Fruit fly (Drosophila melanogaster) whole organism, embryonic: ENCODE measurements around the gene Slimp.

ENCODE experiments used
- Blimp-1 ChIP-seq: fragments of 200-800 bp; sonication (Bioruptor generic); optimal IDR thresholded peaks from 3 replicates; lab custom pipeline; 2018; ENCODE audit warnings: missing biosample characterization, missing genetic modification characterization, mild to moderate bottlenecking, moderate library complexity, missing genetic modification reagents
- CG1024 ChIP-seq: fragments of 200-800 bp; sonication (Bioruptor generic); IDR thresholded peaks from 2 replicates; pipeline ENCODE4 v1.3.6; 2022; ENCODE audit warnings: missing biosample characterization, missing genetic modification characterization
- CG11504 ChIP-seq: fragments of 200-800 bp; sonication (Bioruptor generic); optimal IDR thresholded peaks from 3 replicates; lab custom pipeline; 2019; ENCODE audit warnings: missing biosample characterization, mild to moderate bottlenecking, missing genetic modification characterization, moderate library complexity
- CG13424 ChIP-seq: fragments of 200-800 bp; sonication (Bioruptor generic); optimal IDR thresholded peaks from 2 replicates; lab custom pipeline; 2019; ENCODE audit warnings: missing biosample characterization, mild to moderate bottlenecking, missing genetic modification characterization, moderate library complexity
- CG14710 ChIP-seq: fragments of 200-800 bp; sonication (Bioruptor generic); optimal IDR thresholded peaks from 3 replicates; lab custom pipeline; 2019; ENCODE audit warnings: missing biosample characterization, mild to moderate bottlenecking, missing genetic modification characterization, moderate library complexity
- CG15479 ChIP-seq: fragments of 200-800 bp; sonication (Bioruptor generic); optimal IDR thresholded peaks from 3 replicates; lab custom pipeline; 2019; ENCODE audit warnings: missing biosample characterization, mild to moderate bottlenecking, missing genetic modification characterization, moderate library complexity
- CG1602 ChIP-seq: fragments of 200-800 bp; sonication (Bioruptor generic); optimal IDR thresholded peaks from 3 replicates; lab custom pipeline; 2016; ENCODE audit warnings: missing biosample characterization, missing genetic modification characterization
- CG1603 ChIP-seq: fragments of 200-800 bp; sonication (Bioruptor generic); optimal IDR thresholded peaks from 2 replicates; lab custom pipeline; 2019; ENCODE audit warnings: missing biosample characterization, mild to moderate bottlenecking, missing genetic modification characterization, moderate library complexity
- CG16779 ChIP-seq: fragments of 200-800 bp; sonication (Bioruptor generic); IDR thresholded peaks from 2 replicates; pipeline ENCODE4 v1.3.6; 2022; ENCODE audit warnings: missing biosample characterization, missing genetic modification characterization
- CG17385 ChIP-seq: fragments of 200-800 bp; sonication (Bioruptor generic); optimal IDR thresholded peaks from 3 replicates; lab custom pipeline; 2018; ENCODE audit warnings: missing biosample characterization, mild to moderate bottlenecking, missing genetic modification characterization
- CG18011 ChIP-seq: fragments of 200-800 bp; sonication (Bioruptor generic); optimal IDR thresholded peaks from 2 replicates; lab custom pipeline; 2017; ENCODE audit warnings: missing biosample characterization, missing genetic modification characterization, mild to moderate bottlenecking, moderate library complexity, missing genotype
- CG3065 ChIP-seq: fragments of 200-800 bp; sonication (Bioruptor generic); optimal IDR thresholded peaks from 2 replicates; lab custom pipeline; 2016; ENCODE audit warnings: missing biosample characterization, missing genetic modification characterization
- CG4617 ChIP-seq: fragments of 200-800 bp; sonication (Bioruptor generic); optimal IDR thresholded peaks from 3 replicates; lab custom pipeline; 2016; ENCODE audit warnings: missing biosample characterization, missing genetic modification characterization, borderline replicate concordance
- CG5180 ChIP-seq: fragments of 200-800 bp; sonication (Bioruptor generic); optimal IDR thresholded peaks from 3 replicates; lab custom pipeline; 2017; ENCODE audit warnings: missing biosample characterization, missing genetic modification characterization, mild to moderate bottlenecking, moderate library complexity, missing genetic modification reagents
- CG6254 ChIP-seq: fragments of 200-800 bp; sonication (Bioruptor generic); optimal IDR thresholded peaks from 3 replicates; lab custom pipeline; 2017; ENCODE audit warnings: mild to moderate bottlenecking, missing biosample characterization, missing genetic modification reagents, missing genetic modification characterization
- CG6654 ChIP-seq: fragments of 200-800 bp; sonication (Bioruptor generic); optimal IDR thresholded peaks from 2 replicates; lab custom pipeline; 2017; ENCODE audit warnings: missing biosample characterization, mild to moderate bottlenecking, missing genetic modification characterization
- CG6683 ChIP-seq: fragments of 200-800 bp; sonication (Bioruptor generic); optimal IDR thresholded peaks from 2 replicates; lab custom pipeline; 2017; ENCODE audit warnings: missing biosample characterization, mild to moderate bottlenecking, missing genetic modification characterization, missing genetic modification reagents
- CG6765 ChIP-seq: fragments of 200-800 bp; sonication (Bioruptor generic); optimal IDR thresholded peaks from 3 replicates; lab custom pipeline; 2017; ENCODE audit warnings: missing biosample characterization, mild to moderate bottlenecking, missing genetic modification characterization
- CG7786 ChIP-seq: fragments of 200-800 bp; sonication (Bioruptor generic); optimal IDR thresholded peaks from 2 replicates; lab custom pipeline; 2016; ENCODE audit warnings: missing biosample characterization, missing genetic modification characterization
- CG7928 ChIP-seq: fragments of 200-800 bp; sonication (Bioruptor generic); optimal IDR thresholded peaks from 2 replicates; lab custom pipeline; 2017; ENCODE audit warnings: missing biosample characterization, mild to moderate bottlenecking, missing genetic modification characterization
- CG8290 ChIP-seq, 3 experiments: fragments of 200-800 bp; sonication (Bioruptor generic); optimal IDR thresholded peaks; 2 replicates each; lab custom pipeline; 2016 to 2019; ENCODE audit warnings: missing biosample characterization in 3 of 3, missing genetic modification characterization in 3 of 3, mild to moderate bottlenecking in 2 of 3, moderate library complexity in 1 of 3
- CG9437 ChIP-seq: fragments of 200-800 bp; sonication (Bioruptor generic); optimal IDR thresholded peaks from 2 replicates; lab custom pipeline; 2018; ENCODE audit warnings: missing biosample characterization, mild to moderate bottlenecking, missing genetic modification characterization
- CG9797 ChIP-seq: fragments of 200-800 bp; sonication (Bioruptor generic); optimal IDR thresholded peaks from 3 replicates; lab custom pipeline; 2018; ENCODE audit warnings: missing biosample characterization, mild to moderate bottlenecking, missing genetic modification characterization
- CHES-1-like ChIP-seq: fragments of 200-800 bp; sonication (Bioruptor generic); optimal IDR thresholded peaks from 2 replicates; lab custom pipeline; 2016; ENCODE audit warnings: missing biosample characterization, missing genetic modification characterization
- CoRest ChIP-seq: fragments of 200-800 bp; sonication (Bioruptor generic); optimal IDR thresholded peaks from 3 replicates; lab custom pipeline; 2018; ENCODE audit warnings: missing biosample characterization, mild to moderate bottlenecking, missing genetic modification characterization, moderate library complexity
- D19A ChIP-seq: fragments of 200-800 bp; optimal IDR thresholded peaks from 3 replicates; lab custom pipeline; 2019; ENCODE audit warnings: missing biosample characterization, mild to moderate bottlenecking, missing genetic modification characterization, moderate library complexity
- H2.0 ChIP-seq: fragments of 200-800 bp; sonication (Bioruptor generic); IDR thresholded peaks from 2 replicates; pipeline ENCODE4 v1.3.6; 2022; ENCODE audit warnings: missing biosample characterization, missing genetic modification characterization
- HLH54F ChIP-seq: fragments of 200-800 bp; sonication (Bioruptor generic); optimal IDR thresholded peaks from 3 replicates; lab custom pipeline; 2016; ENCODE audit warnings: missing biosample characterization, missing genetic modification characterization
- Hr51 ChIP-seq, 2 experiments: fragments of 200-800 bp; sonication (Bioruptor generic); optimal IDR thresholded peaks; 2 replicates in 1 of 2; 3 replicates in 1 of 2; lab custom pipeline; 2016 to 2018; ENCODE audit warnings: missing biosample characterization in 2 of 2, missing genetic modification characterization in 2 of 2, mild to moderate bottlenecking in 1 of 2, moderate library complexity in 1 of 2
- Med ChIP-seq: fragments of 200-800 bp; sonication (Bioruptor generic); peaks from one replicate; lab custom pipeline; 2016; ENCODE audit warnings: missing biosample characterization, missing genetic modification characterization, mild to moderate bottlenecking, inconsistent platforms, moderate library complexity
- Six4 ChIP-seq: fragments of 200-800 bp; sonication (Bioruptor generic); optimal IDR thresholded peaks from 2 replicates; lab custom pipeline; 2016; ENCODE audit warnings: missing biosample characterization, missing genetic modification characterization
- Sox100B ChIP-seq: fragments of 200-800 bp; sonication (Bioruptor generic); optimal IDR thresholded peaks from 3 replicates; lab custom pipeline; 2018; ENCODE audit warnings: missing biosample characterization, mild to moderate bottlenecking, missing genetic modification characterization
- Sry-β ChIP-seq: fragments of 200-800 bp; sonication (Bioruptor generic); optimal IDR thresholded peaks from 2 replicates; lab custom pipeline; 2018; ENCODE audit warnings: missing biosample characterization, mild to moderate bottlenecking, missing genetic modification characterization, moderate library complexity
- Usf ChIP-seq: fragments of 200-800 bp; sonication (Bioruptor generic); optimal IDR thresholded peaks from 2 replicates; lab custom pipeline; 2017; ENCODE audit warnings: missing genotype, missing biosample characterization, missing genetic modification characterization
- cg ChIP-seq: fragments of 200-800 bp; sonication (Bioruptor generic); optimal IDR thresholded peaks from 3 replicates; lab custom pipeline; 2019; ENCODE audit warnings: missing biosample characterization, mild to moderate bottlenecking, missing genetic modification characterization, moderate library complexity
- chinmo ChIP-seq: fragments of 200-800 bp; sonication (Bioruptor generic); IDR thresholded peaks from 4 replicates; pipeline ENCODE4 v1.3.6; 2022; ENCODE audit warnings: missing biosample characterization, missing genetic modification characterization; ENCODE audit not compliant: partially characterized antibody
- disco-r ChIP-seq: fragments of 200-800 bp; sonication (Bioruptor generic); optimal IDR thresholded peaks from 2 replicates; lab custom pipeline; 2016; ENCODE audit warnings: missing biosample characterization, missing genetic modification characterization
- dmrt11E ChIP-seq: fragments of 200-800 bp; sonication (Bioruptor generic); optimal IDR thresholded peaks from 3 replicates; lab custom pipeline; 2018; ENCODE audit warnings: missing biosample characterization, mild to moderate bottlenecking, missing genetic modification characterization, moderate library complexity
- ewg ChIP-seq: fragments of 200-800 bp; sonication (Bioruptor generic); optimal IDR thresholded peaks from 3 replicates; lab custom pipeline; 2017; ENCODE audit warnings: mild to moderate bottlenecking, missing biosample characterization, missing genetic modification reagents, missing genetic modification characterization
- eyg ChIP-seq: fragments of 200-800 bp; sonication (Bioruptor generic); optimal IDR thresholded peaks from 3 replicates; lab custom pipeline; 2016; ENCODE audit warnings: missing biosample characterization, missing genetic modification characterization
- ind ChIP-seq: fragments of 200-800 bp; sonication (Bioruptor generic); optimal IDR thresholded peaks from 3 replicates; lab custom pipeline; 2016; ENCODE audit warnings: missing biosample characterization, missing genetic modification characterization
- insv ChIP-seq, 2 experiments: fragments of 200-800 bp; sonication (Bioruptor generic); optimal IDR thresholded peaks; 3 replicates each; lab custom pipeline; 2016 to 2018; ENCODE audit warnings: missing biosample characterization in 2 of 2, missing genetic modification characterization in 2 of 2
- ken ChIP-seq: fragments of 200-800 bp; sonication (Bioruptor generic); IDR thresholded peaks from 3 replicates; pipeline ENCODE4 v1.3.6; 2022; ENCODE audit warnings: missing biosample characterization, missing genetic modification characterization
- lbe ChIP-seq: fragments of 200-800 bp; sonication (Bioruptor generic); optimal IDR thresholded peaks from 2 replicates; lab custom pipeline; 2016; ENCODE audit warnings: missing biosample characterization, mild to moderate bottlenecking, missing genetic modification characterization
- prd ChIP-seq, 3 experiments: fragments of >200 bp in 2 of 3; fragments of 200-800 bp in 1 of 3; sonication (Bioruptor generic) in 1 of 3; optimal IDR thresholded peaks in 2 of 3; IDR thresholded peaks in 1 of 3; 2 replicates in 2 of 3; 3 replicates in 1 of 3; pipeline versions ENCODE4 v1.3.6 to Lab custom; 2017 to 2022; ENCODE audit warnings: missing biosample characterization in 1 of 3, missing genetic modification characterization in 1 of 3
- tap ChIP-seq: fragments of 200-800 bp; optimal IDR thresholded peaks from 3 replicates; lab custom pipeline; 2019; ENCODE audit warnings: missing biosample characterization, mild to moderate bottlenecking, missing genetic modification characterization, moderate library complexity
- twi ChIP-seq: fragments of 200-800 bp; optimal IDR thresholded peaks from 2 replicates; lab custom pipeline; 2019; ENCODE audit warnings: missing biosample characterization, mild to moderate bottlenecking, missing genetic modification characterization, moderate library complexity
- vvl ChIP-seq: fragments of 200-800 bp; sonication (Bioruptor generic); IDR thresholded peaks from 2 replicates; pipeline ENCODE4 v1.3.6; 2022; ENCODE audit warnings: missing biosample characterization, missing genetic modification characterization

Slimp gene

DNA sequence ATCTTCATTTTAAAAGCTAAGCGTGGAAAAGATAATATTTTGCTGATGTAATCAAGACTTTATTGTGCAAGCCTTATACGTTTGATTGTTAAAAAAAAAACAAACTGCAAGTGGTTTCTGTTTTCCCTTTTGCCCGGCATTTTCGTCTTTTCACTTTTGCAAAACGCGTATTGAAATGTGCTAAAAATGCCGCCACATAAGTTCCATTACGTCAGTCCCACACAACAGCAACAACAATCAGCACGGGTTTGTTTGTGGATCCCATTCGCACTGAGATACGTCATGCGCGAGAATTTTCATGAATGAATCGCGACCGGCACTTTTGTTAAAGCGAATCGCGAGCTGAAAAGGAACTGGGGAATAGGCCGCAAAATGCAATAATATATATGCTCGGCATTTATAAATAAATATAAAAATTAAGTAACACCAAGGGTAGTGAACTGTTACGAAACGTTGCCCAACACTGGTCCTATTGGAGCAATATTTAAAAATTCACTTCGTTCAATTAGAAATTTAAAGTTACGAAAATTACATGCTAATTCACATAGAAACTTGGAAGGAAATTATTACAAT, 42.6 kb downstream of the Slimp start (continued):
- TF ChIP-seq CG9437 (GFP tag; lab: Kevin White, UChicago), result peak; percentile 96
- no peak for TF ChIP-seq CG15479 (GFP tag; lab: Kevin White, UChicago)
- TF ChIP-seq tap (tag; lab: Kevin White, UChicago), result peak; percentile 47
- peak; percentile 16 for TF ChIP-seq HLH54F
- TF ChIP-seq CHES-1-like (GFP tag; lab: Kevin White, UChicago), result peak; percentile 18
- TF ChIP-seq ewg (GFP tag; lab: Kevin White, UChicago), result peak; percentile 84
- TF ChIP-seq lbe (GFP tag; lab: Kevin White, UChicago), result peak; percentile 86
- no peak for TF ChIP-seq CG16779 (GFP tag; lab: Robert Waterston, UW)
- no peak for TF ChIP-seq cg
- TF ChIP-seq vvl (GFP tag; lab: Robert Waterston, UW), result no peak
- no peak for TF ChIP-seq Sry-β (GFP tag; lab: Kevin White, UChicago)
- no peak for TF ChIP-seq insv (GFP tag; optimal IDR thresholded peaks at IDR 0.05; lab: Kevin White, UChicago)
- TF ChIP-seq dmrt11E (tag; lab: Kevin White, UChicago), result peak; percentile 27
- no peak for TF ChIP-seq CG1024 (GFP tag; lab: Robert Waterston, UW)
- peak; percentile 42 for TF ChIP-seq ind (GFP tag; lab: Kevin White, UChicago)
- peak; percentile 4 for TF ChIP-seq CoRest (tag; lab: Kevin White, UChicago)
- peak; percentile 1 for TF ChIP-seq CG6683 (GFP tag; lab: Kevin White, UChicago)
- TF ChIP-seq CG3065, result no peak
- peak; percentile 11 for TF ChIP-seq CG4617 (GFP tag; lab: Kevin White, UChicago)
- TF ChIP-seq disco-r (GFP tag; lab: Kevin White, UChicago), result no peak
- TF ChIP-seq Med (GFP tag; lab: Kevin White, UChicago), result peak; percentile 94
- TF ChIP-seq chinmo (GFP tag; lab: Robert Waterston, UW), result no peak
- TF ChIP-seq CG6254, result peak; percentile 40
- TF ChIP-seq Hr51 (GFP tag; optimal IDR thresholded peaks at IDR 0.05; lab: Kevin White, UChicago), result peak; percentile 10 to 58
- peak; percentile 16 for TF ChIP-seq CG5180
- TF ChIP-seq CG6765 (GFP tag; lab: Kevin White, UChicago), result no peak
- no peak for TF ChIP-seq ken (GFP tag; lab: Robert Waterston, UW)
- peak; percentile 24 for TF ChIP-seq Sox100B (GFP tag; lab: Kevin White, UChicago)
- peak; percentile 48 for TF ChIP-seq Blimp-1 (GFP tag; lab: Kevin White, UChicago)
- no peak for TF ChIP-seq CG9797 (GFP tag; lab: Kevin White, UChicago)
- peak; percentile 64 for TF ChIP-seq CG18011 (GFP tag; lab: Kevin White, UChicago)
- no peak for TF ChIP-seq CG6654 (GFP tag; lab: Kevin White, UChicago)
- peak; percentile 17 for TF ChIP-seq CG14710 (tag; lab: Kevin White, UChicago)
- peak; percentile 52 for TF ChIP-seq CG1603
- TF ChIP-seq Six4 (GFP tag; lab: Kevin White, UChicago), result peak; percentile 43
- TF ChIP-seq CG17385 (GFP tag; lab: Kevin White, UChicago), result peak; percentile 75
- no peak for TF ChIP-seq H2.0 (GFP tag; lab: Robert Waterston, UW)
- TF ChIP-seq CG8290 (GFP tag; optimal IDR thresholded peaks at IDR 0.05; lab: Kevin White, UChicago), result peak; percentile 48
- TF ChIP-seq CG8290 (tag; optimal IDR thresholded peaks at IDR 0.05; lab: Kevin White, UChicago), result peak; percentile 35 to 49
- no peak for TF ChIP-seq eyg (GFP tag; lab: Kevin White, UChicago)
- TF ChIP-seq Usf (GFP tag; lab: Kevin White, UChicago), result no peak
- TF ChIP-seq CG7786, result no peak
- TF ChIP-seq CG13424 (tag; lab: Kevin White, UChicago), result peak; percentile 50
- TF ChIP-seq CG7928 (GFP tag; lab: Kevin White, UChicago), result peak; percentile 5
- TF ChIP-seq D19A, result peak; percentile 35
- no peak for TF ChIP-seq twi (tag; lab: Kevin White, UChicago)
- TF ChIP-seq prd (optimal IDR thresholded peaks at IDR 0.05; lab: Kevin White, UChicago), result no peak
- no peak for TF ChIP-seq prd (GFP tag; IDR thresholded peaks at IDR 0.05; lab: Robert Waterston, UW)
- TF ChIP-seq CG11504 (tag; lab: Kevin White, UChicago), result peak; percentile 32
- peak; percentile 18 for TF ChIP-seq CG1602 (GFP tag; lab: Kevin White, UChicago)
